Worm (Caenorhabditis elegans) whole organism, L2 larva: ENCODE measurements around the gene rpoa-1.

Experiments
- ceh-82 ChIP-seq: fragments of 150-350 bp; optimal IDR thresholded peaks from 2 replicates; lab custom pipeline; 2014; ENCODE audit warnings: missing biosample characterization, missing genetic modification characterization
- mbf-1 ChIP-seq: sonication (generic microtip); optimal IDR thresholded peaks from 2 replicates; lab custom pipeline; 2017; ENCODE audit warnings: missing biosample characterization, missing genetic modification characterization
- nhr-11 ChIP-seq: fragments of 150-350 bp; optimal IDR thresholded peaks from 2 replicates; lab custom pipeline; 2014; ENCODE audit warnings: missing biosample characterization, missing genetic modification characterization
- nhr-23 ChIP-seq: fragments of 150-350 bp; optimal IDR thresholded peaks from 2 replicates; lab custom pipeline; 2014; ENCODE audit warnings: missing biosample characterization, missing genetic modification reagents, missing genetic modification characterization
- nhr-237 ChIP-seq: fragments of 150-350 bp; optimal IDR thresholded peaks from 2 replicates; lab custom pipeline; 2014; ENCODE audit warnings: missing biosample characterization, missing genetic modification characterization
- nhr-25 ChIP-seq: fragments of 150-350 bp; sonication (generic microtip); optimal IDR thresholded peaks from 3 replicates; lab custom pipeline; 2014; ENCODE audit warnings: missing biosample characterization, missing genetic modification characterization
- peb-1 ChIP-seq: fragments of 150-350 bp; optimal IDR thresholded peaks from 2 replicates; lab custom pipeline; 2014; ENCODE audit warnings: missing biosample characterization, missing genetic modification characterization
- snpc-4 ChIP-seq: fragments of 150-350 bp; optimal IDR thresholded peaks from 2 replicates; lab custom pipeline; 2014; ENCODE audit warnings: missing biosample characterization, missing genetic modification characterization
- unc-39 ChIP-seq: fragments of 150-350 bp; optimal IDR thresholded peaks from 2 replicates; lab custom pipeline; 2014; ENCODE audit warnings: missing biosample characterization, missing genetic modification characterization
- ztf-11 ChIP-seq: sonication (generic microtip); optimal IDR thresholded peaks from 2 replicates; lab custom pipeline; 2017; ENCODE audit warnings: missing biosample characterization, missing genetic modification characterization

DNA sequence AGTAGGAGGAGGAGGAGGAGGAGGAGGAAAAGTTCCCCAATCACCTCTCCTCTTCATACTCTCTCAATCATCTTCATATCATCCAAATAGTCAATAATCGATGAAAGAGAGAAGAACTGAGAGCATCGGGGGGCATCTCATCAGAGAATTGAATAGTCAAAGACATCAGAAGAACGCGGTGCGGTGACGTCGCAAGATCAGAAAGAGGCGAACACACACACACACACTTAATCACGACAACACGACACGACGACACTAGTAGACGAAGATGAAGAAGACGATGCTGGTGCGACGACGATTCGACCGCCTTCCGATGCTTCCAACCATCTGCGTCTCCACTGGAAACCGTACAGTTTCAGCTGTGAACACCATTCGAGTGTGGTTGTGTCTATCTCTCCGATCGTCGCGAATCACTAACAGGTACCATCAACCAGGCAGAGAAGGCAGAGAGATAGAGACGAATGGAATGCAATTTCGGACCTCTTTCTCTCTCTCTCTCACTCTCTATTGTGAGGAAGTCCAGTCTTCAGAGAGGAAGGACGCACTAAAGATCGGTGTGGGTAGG, 16.0 kb downstream of the rpoa-1 start:
- TF ChIP-seq peb-1 (no peak), nhr-237 (tag; lab: Kevin White, UChicago) (no peak), nhr-25 (tag; lab: Kevin White, UChicago) (peak; percentile 75), nhr-11 (tag; lab: Kevin White, UChicago) (no peak), ztf-11 (tag; lab: Kevin White, UChicago) (no peak), nhr-23 (tag; lab: Kevin White, UChicago) (no peak), ceh-82 (no peak), mbf-1 (tag; lab: Kevin White, UChicago) (no peak), unc-39 (tag; lab: Kevin White, UChicago) (no peak), snpc-4 (tag; lab: Kevin White, UChicago) (no peak)
